Fruit fly (Drosophila melanogaster) whole organism, embryonic: ENCODE results near the gene Kdm2.

Source experiments
- Asciz ChIP-seq: fragments of 200-800 bp; sonication (Bioruptor generic); optimal IDR thresholded peaks from 2 replicates; lab custom pipeline; 2017; ENCODE audit warnings: missing biosample characterization, mild to moderate bottlenecking, missing genetic modification characterization, missing genetic modification reagents
- BtbVII ChIP-seq: fragments of 200-800 bp; sonication (Bioruptor generic); optimal IDR thresholded peaks from 3 replicates; lab custom pipeline; 2017; ENCODE audit warnings: missing biosample characterization, mild to moderate bottlenecking, missing genetic modification characterization
- CG10209 ChIP-seq: fragments of 200-800 bp; sonication (Bioruptor generic); optimal IDR thresholded peaks from 3 replicates; lab custom pipeline; 2017; ENCODE audit warnings: missing biosample characterization, mild to moderate bottlenecking, missing genetic modification characterization, missing genetic modification reagents
- CG13296 ChIP-seq: fragments of 200-800 bp; sonication (Bioruptor generic); optimal IDR thresholded peaks from 3 replicates; lab custom pipeline; 2018; ENCODE audit warnings: missing biosample characterization, mild to moderate bottlenecking, missing genetic modification characterization
- CG14860 ChIP-seq: fragments of 200-800 bp; sonication (Bioruptor generic); IDR thresholded peaks from 3 replicates; pipeline ENCODE4 v1.3.6; 2022; ENCODE audit warnings: missing biosample characterization, missing genetic modification characterization; ENCODE audit not compliant: partially characterized antibody
- CG15269 ChIP-seq: fragments of 200-800 bp; sonication (Bioruptor generic); optimal IDR thresholded peaks from 2 replicates; lab custom pipeline; 2018; ENCODE audit warnings: missing biosample characterization, mild to moderate bottlenecking, missing genetic modification characterization, moderate library complexity
- CG1529 ChIP-seq: fragments of 200-800 bp; sonication (Bioruptor generic); optimal IDR thresholded peaks from 3 replicates; lab custom pipeline; 2018; ENCODE audit warnings: missing biosample characterization, missing genetic modification characterization
- CG1647 ChIP-seq: fragments of 200-800 bp; sonication (Bioruptor generic); optimal IDR thresholded peaks from 3 replicates; lab custom pipeline; 2016; ENCODE audit warnings: missing biosample characterization, missing genetic modification characterization
- CG16779 ChIP-seq: fragments of 200-800 bp; sonication (Bioruptor generic); IDR thresholded peaks from 2 replicates; pipeline ENCODE4 v1.3.6; 2022; ENCODE audit warnings: missing biosample characterization, missing genetic modification characterization
- CG17612 ChIP-seq: fragments of 200-800 bp; sonication (Bioruptor generic); IDR thresholded peaks from 2 replicates; pipeline ENCODE4 v1.3.6; 2022; ENCODE audit warnings: missing biosample characterization, missing genetic modification characterization
- CG18476 ChIP-seq: fragments of 200-800 bp; sonication (Bioruptor generic); optimal IDR thresholded peaks from 2 replicates; lab custom pipeline; 2016; ENCODE audit warnings: missing biosample characterization, mild to moderate bottlenecking, missing genetic modification characterization
- CG2120 ChIP-seq: fragments of 200-800 bp; sonication (Bioruptor generic); optimal IDR thresholded peaks from 3 replicates; lab custom pipeline; 2016; ENCODE audit warnings: missing biosample characterization, missing genetic modification characterization
- CG2678 ChIP-seq: fragments of 200-800 bp; sonication (Bioruptor generic); optimal IDR thresholded peaks from 3 replicates; lab custom pipeline; 2019; ENCODE audit warnings: missing biosample characterization, mild to moderate bottlenecking, missing genetic modification characterization, moderate library complexity
- CG31224 ChIP-seq: fragments of 200-800 bp; sonication (Bioruptor generic); IDR thresholded peaks from 2 replicates; pipeline ENCODE4 v1.3.6; 2022; ENCODE audit warnings: missing biosample characterization, missing genetic modification characterization
- CG3407 ChIP-seq: fragments of 200-800 bp; sonication (Bioruptor generic); optimal IDR thresholded peaks from 2 replicates; lab custom pipeline; 2018; ENCODE audit warnings: missing biosample characterization, mild to moderate bottlenecking, missing genetic modification characterization
- CG4328 ChIP-seq: fragments of 200-800 bp; sonication (Bioruptor generic); optimal IDR thresholded peaks from 3 replicates; lab custom pipeline; 2017; ENCODE audit warnings: missing biosample characterization, missing genetic modification reagents, missing genetic modification characterization
- CG6254 ChIP-seq: fragments of 200-800 bp; sonication (Bioruptor generic); optimal IDR thresholded peaks from 3 replicates; lab custom pipeline; 2017; ENCODE audit warnings: mild to moderate bottlenecking, missing biosample characterization, missing genetic modification reagents, missing genetic modification characterization
- CG6765 ChIP-seq: fragments of 200-800 bp; sonication (Bioruptor generic); optimal IDR thresholded peaks from 3 replicates; lab custom pipeline; 2017; ENCODE audit warnings: missing biosample characterization, mild to moderate bottlenecking, missing genetic modification characterization
- CG7786 ChIP-seq: fragments of 200-800 bp; sonication (Bioruptor generic); optimal IDR thresholded peaks from 2 replicates; lab custom pipeline; 2016; ENCODE audit warnings: missing biosample characterization, missing genetic modification characterization
- CG7963 ChIP-seq: fragments of 200-800 bp; sonication (Bioruptor generic); IDR thresholded peaks from 3 replicates; pipeline ENCODE4 v1.3.6; 2022; ENCODE audit warnings: missing biosample characterization, missing genetic modification characterization; ENCODE audit not compliant: partially characterized antibody
- Dbx ChIP-seq: fragments of 200-800 bp; sonication (Bioruptor generic); IDR thresholded peaks from 3 replicates; pipeline ENCODE4 v1.3.6; 2022; ENCODE audit warnings: missing biosample characterization, missing genetic modification characterization
- Dfd ChIP-seq, 2 experiments: fragments of >200 bp; optimal IDR thresholded peaks; 2 replicates each; lab custom pipeline; 2017; ENCODE audit warnings: missing biosample characterization in 2 of 2, missing genetic modification characterization in 2 of 2
- Dip2 ChIP-seq: fragments of 200-800 bp; sonication (Bioruptor generic); IDR thresholded peaks from 2 replicates; pipeline ENCODE4 v1.3.6; 2022; ENCODE audit warnings: missing biosample characterization, missing genetic modification characterization
- Hr3 ChIP-seq: fragments of 200-800 bp; sonication (Bioruptor generic); optimal IDR thresholded peaks from 3 replicates; lab custom pipeline; 2016; ENCODE audit warnings: missing biosample characterization, missing genetic modification characterization
- Hr51 ChIP-seq, 2 experiments: fragments of 200-800 bp; sonication (Bioruptor generic); optimal IDR thresholded peaks; 2 replicates in 1 of 2; 3 replicates in 1 of 2; lab custom pipeline; 2016 to 2018; ENCODE audit warnings: missing biosample characterization in 2 of 2, missing genetic modification characterization in 2 of 2, mild to moderate bottlenecking in 1 of 2, moderate library complexity in 1 of 2
- Lpt ChIP-seq: fragments of >200 bp; optimal IDR thresholded peaks from 2 replicates; lab custom pipeline; 2018; ENCODE audit warnings: missing biosample characterization, missing genetic modification characterization
- NC2β ChIP-seq: fragments of 200-800 bp; sonication (Bioruptor generic); optimal IDR thresholded peaks from 2 replicates; lab custom pipeline; 2016; ENCODE audit warnings: missing biosample characterization, missing genetic modification characterization
- Pdp1 ChIP-seq, 2 experiments: fragments of 200-800 bp; sonication (Bioruptor generic); optimal IDR thresholded peaks; 3 replicates each; lab custom pipeline; 2016; ENCODE audit warnings: missing biosample characterization in 2 of 2, missing genetic modification characterization in 2 of 2, mild to moderate bottlenecking in 1 of 2, moderate library complexity in 1 of 2
- YL-1 ChIP-seq: fragments of 200-800 bp; sonication (Bioruptor generic); optimal IDR thresholded peaks from 3 replicates; lab custom pipeline; 2017; ENCODE audit warnings: missing biosample characterization, mild to moderate bottlenecking, missing genetic modification characterization
- az2 ChIP-seq: fragments of 200-800 bp; sonication (Bioruptor generic); optimal IDR thresholded peaks from 3 replicates; lab custom pipeline; 2016; ENCODE audit warnings: missing biosample characterization, missing genetic modification characterization
- bigmax ChIP-seq: fragments of 200-800 bp; sonication (Bioruptor generic); optimal IDR thresholded peaks from 2 replicates; lab custom pipeline; 2018; ENCODE audit warnings: missing biosample characterization, mild to moderate bottlenecking, missing genetic modification characterization
- bowl ChIP-seq: fragments of 200-800 bp; sonication (Bioruptor generic); IDR thresholded peaks from 2 replicates; pipeline ENCODE4 v1.3.6; 2022; ENCODE audit warnings: missing biosample characterization, missing genetic modification characterization
- bsh ChIP-seq, 2 experiments: fragments of 200-800 bp; sonication (Bioruptor generic); optimal IDR thresholded peaks; 2 replicates each; lab custom pipeline; 2017 to 2018; ENCODE audit warnings: mild to moderate bottlenecking in 2 of 2, missing biosample characterization in 2 of 2, missing genetic modification characterization in 2 of 2, moderate library complexity in 1 of 2
- croc ChIP-seq: fragments of 200-800 bp; sonication (Bioruptor generic); conservative IDR thresholded peaks from 3 replicates; pipeline ENCODE4 v1.3.6; 2022; ENCODE audit warnings: missing biosample characterization, missing genetic modification characterization
- crol ChIP-seq: fragments of 200-800 bp; sonication (Bioruptor generic); IDR thresholded peaks from 2 replicates; pipeline ENCODE4 v1.3.6; 2022; ENCODE audit warnings: missing biosample characterization, missing genetic modification characterization
- dm ChIP-seq: fragments of 200-800 bp; sonication (Bioruptor generic); optimal IDR thresholded peaks from 3 replicates; lab custom pipeline; 2016; ENCODE audit warnings: missing biosample characterization, missing genetic modification characterization
- dmrt11E ChIP-seq: fragments of 200-800 bp; sonication (Bioruptor generic); optimal IDR thresholded peaks from 3 replicates; lab custom pipeline; 2018; ENCODE audit warnings: missing biosample characterization, mild to moderate bottlenecking, missing genetic modification characterization, moderate library complexity
- dpn ChIP-seq, 2 experiments: fragments of 200-800 bp; sonication (Bioruptor generic); optimal IDR thresholded peaks; 3 replicates each; lab custom pipeline; 2016; ENCODE audit warnings: missing biosample characterization in 2 of 2, missing genetic modification characterization in 2 of 2
- eve ChIP-seq, 2 experiments: fragments of >200 bp; optimal IDR thresholded peaks; 2 replicates each; lab custom pipeline; 2017; ENCODE audit warnings: missing biosample characterization in 2 of 2, missing genetic modification characterization in 2 of 2
- ewg ChIP-seq: fragments of 200-800 bp; sonication (Bioruptor generic); optimal IDR thresholded peaks from 3 replicates; lab custom pipeline; 2017; ENCODE audit warnings: mild to moderate bottlenecking, missing biosample characterization, missing genetic modification reagents, missing genetic modification characterization
- fd102C ChIP-seq: fragments of 200-800 bp; sonication (Bioruptor generic); optimal IDR thresholded peaks from 2 replicates; lab custom pipeline; 2018; ENCODE audit warnings: missing biosample characterization, mild to moderate bottlenecking, missing genetic modification characterization, moderate library complexity
- ham ChIP-seq: fragments of 200-800 bp; sonication (Bioruptor generic); IDR thresholded peaks from 2 replicates; pipeline ENCODE4 v1.3.6; 2022; ENCODE audit warnings: missing biosample characterization, missing genetic modification characterization
- hb ChIP-seq: fragments of 200-800 bp; sonication (Bioruptor generic); IDR thresholded peaks from 3 replicates; pipeline ENCODE4 v1.3.6; 2022; ENCODE audit warnings: missing biosample characterization, missing genetic modification characterization; ENCODE audit not compliant: partially characterized antibody
- lola ChIP-seq, 3 experiments: fragments of >200 bp in 2 of 3; fragments of 200-800 bp in 1 of 3; sonication (Bioruptor generic) in 1 of 3; optimal IDR thresholded peaks; 2 replicates each; lab custom pipeline; 2017 to 2019; ENCODE audit warnings: missing biosample characterization in 3 of 3, missing genetic modification characterization in 3 of 3, mild to moderate bottlenecking in 1 of 3, moderate library complexity in 1 of 3
- lov ChIP-seq, 2 experiments: fragments of 200-800 bp in 1 of 2; fragments of >200 bp in 1 of 2; sonication (Bioruptor generic) in 1 of 2; IDR thresholded peaks in 1 of 2; optimal IDR thresholded peaks in 1 of 2; 2 replicates in 1 of 2; 3 replicates in 1 of 2; pipeline versions ENCODE4 v1.3.6 to Lab custom; 2017 to 2022; ENCODE audit warnings: missing biosample characterization in 1 of 2, missing genetic modification characterization in 1 of 2
- maf-S ChIP-seq: fragments of 200-800 bp; sonication (Bioruptor generic); optimal IDR thresholded peaks from 2 replicates; lab custom pipeline; 2016; ENCODE audit warnings: missing biosample characterization, missing genetic modification characterization
- org-1 ChIP-seq: fragments of 200-800 bp; sonication (Bioruptor generic); optimal IDR thresholded peaks from 2 replicates; lab custom pipeline; 2017; ENCODE audit warnings: missing biosample characterization, missing genetic modification characterization
- sim ChIP-seq: fragments of 200-800 bp; sonication (Bioruptor generic); IDR thresholded peaks from 2 replicates; pipeline ENCODE4 v1.3.6; 2022; ENCODE audit warnings: missing biosample characterization, missing genetic modification characterization
- tup ChIP-seq: fragments of 200-800 bp; sonication (Bioruptor generic); optimal IDR thresholded peaks from 2 replicates; lab custom pipeline; 2016; ENCODE audit warnings: missing biosample characterization, mild to moderate bottlenecking, missing genetic modification characterization, moderate library complexity
- zf30C ChIP-seq: fragments of 200-800 bp; sonication (Bioruptor generic); optimal IDR thresholded peaks from 3 replicates; lab custom pipeline; 2018; ENCODE audit warnings: missing biosample characterization, mild to moderate bottlenecking, missing genetic modification characterization

Gene Kdm2

dm6 chr3R:9050519-9051119, 1.7 kb upstream of the Kdm2 start, which contains the start of gene Nmdmc (continued):
- TF ChIP-seq CG10209 (GFP tag; lab: Kevin White, UChicago) (no peak), CG2120 (no peak), Dbx (GFP tag; lab: Robert Waterston, UW) (no peak), Hr51 (GFP tag; optimal IDR thresholded peaks at IDR 0.05; lab: Kevin White, UChicago) (no peak), ham (GFP tag; lab: Robert Waterston, UW) (no peak), Dfd (GFP tag; optimal IDR thresholded peaks at IDR 0.05; lab: Kevin White, UChicago) (no peak), fd102C (no peak), dm (no peak), BtbVII (GFP tag; lab: Kevin White, UChicago) (no peak), hb (GFP tag; lab: Robert Waterston, UW) (no peak), CG3407 (GFP tag; lab: Kevin White, UChicago) (no peak), CG4328 (GFP tag; lab: Kevin White, UChicago) (no peak), az2 (GFP tag; lab: Kevin White, UChicago) (no peak), dmrt11E (no peak), CG14860 (GFP tag; lab: Robert Waterston, UW) (no peak), CG16779 (GFP tag; lab: Robert Waterston, UW) (no peak), CG18476 (no peak), sim (GFP tag; lab: Robert Waterston, UW) (no peak), lov (optimal IDR thresholded peaks at IDR 0.05; lab: Kevin White, UChicago) (no peak), lov (GFP tag; IDR thresholded peaks at IDR 0.05; lab: Robert Waterston, UW) (no peak), CG1647 (GFP tag; lab: Kevin White, UChicago) (no peak), crol (GFP tag; lab: Robert Waterston, UW) (no peak), lola (GFP tag; optimal IDR thresholded peaks at IDR 0.05; lab: Kevin White, UChicago) (no peak), CG15269 (tag; lab: Kevin White, UChicago) (no peak), bigmax (GFP tag; lab: Kevin White, UChicago) (no peak), Hr3 (no peak), zf30C (GFP tag; lab: Kevin White, UChicago) (no peak), ewg (GFP tag; lab: Kevin White, UChicago) (no peak), bsh (GFP tag; optimal IDR thresholded peaks at IDR 0.05; lab: Kevin White, UChicago) (no peak), dpn (GFP tag; optimal IDR thresholded peaks at IDR 0.05; lab: Kevin White, UChicago) (no peak), tup (no peak), CG2678 (tag; lab: Kevin White, UChicago) (no peak), Pdp1 (GFP tag; optimal IDR thresholded peaks at IDR 0.05; lab: Kevin White, UChicago) (peak in 1 of 2 experiments; percentile 5), CG1529 (GFP tag; lab: Kevin White, UChicago) (no peak), CG31224 (GFP tag; lab: Robert Waterston, UW) (no peak), eve (GFP tag; optimal IDR thresholded peaks at IDR 0.05; lab: Kevin White, UChicago) (no peak), CG13296 (GFP tag; lab: Kevin White, UChicago) (no peak), org-1 (GFP tag; lab: Kevin White, UChicago) (no peak), YL-1 (GFP tag; lab: Kevin White, UChicago) (peak; percentile 38), CG7786 (no peak), CG6254 (GFP tag; lab: Kevin White, UChicago) (no peak), CG7963 (GFP tag; lab: Robert Waterston, UW) (no peak), croc (GFP tag; lab: Robert Waterston, UW) (no peak), Lpt (GFP tag; lab: Kevin White, UChicago) (no peak), Dip2 (no peak), CG6765 (GFP tag; lab: Kevin White, UChicago) (no peak), NC2β (GFP tag; lab: Kevin White, UChicago) (no peak), Asciz (GFP tag; lab: Kevin White, UChicago) (no peak), maf-S (GFP tag; lab: Kevin White, UChicago) (no peak), bowl (GFP tag; lab: Robert Waterston, UW) (no peak), CG17612 (GFP tag; lab: Robert Waterston, UW) (no peak)
